Worm (Caenorhabditis elegans) whole organism, young adult: Measurements from ENCODE around the gene C56E6.7.

Experiments
- B0019.2 ChIP-seq: fragments of 200-800 bp; sonication (Bioruptor generic); conservative IDR thresholded peaks from 2 replicates; pipeline ENCODE4 v1.3.6; 2022; ENCODE audit warnings: missing genetic modification reagents, missing genetic modification characterization, missing compliant biosample characterization
- B0261.1 ChIP-seq: sonication (generic microtip); optimal IDR thresholded peaks from 2 replicates; lab custom pipeline; 2016; ENCODE audit warnings: mild to moderate bottlenecking, missing genetic modification characterization, moderate library complexity, missing compliant biosample characterization
- C06A6.2 ChIP-seq: fragments of 200-800 bp; sonication (Bioruptor generic); conservative IDR thresholded peaks from 2 replicates; pipeline ENCODE4 v1.3.6; 2022; ENCODE audit warnings: missing genetic modification characterization, missing compliant biosample characterization
- D2030.7 ChIP-seq: fragments of 200-800 bp; sonication (Bioruptor generic); IDR thresholded peaks from 2 replicates; pipeline ENCODE4 v1.3.6; 2022; ENCODE audit warnings: missing genetic modification reagents, missing genetic modification characterization, missing compliant biosample characterization
- F39B2.1 ChIP-seq: fragments of 200-800 bp; sonication (Bioruptor generic); IDR thresholded peaks from 2 replicates; pipeline ENCODE4 v1.3.6; 2022; ENCODE audit warnings: missing genetic modification reagents, missing genetic modification characterization, missing compliant biosample characterization
- F52B5.7 ChIP-seq: sonication (generic microtip); optimal IDR thresholded peaks from 2 replicates; lab custom pipeline; 2016; ENCODE audit warnings: mild to moderate bottlenecking, missing genetic modification characterization, missing compliant biosample characterization
- T26A5.8 ChIP-seq: sonication (generic microtip); optimal IDR thresholded peaks from 2 replicates; lab custom pipeline; 2016; ENCODE audit warnings: missing genetic modification characterization, missing compliant biosample characterization
- Y53F4B.3 ChIP-seq: fragments of 200-800 bp; sonication (Bioruptor generic); IDR thresholded peaks from 2 replicates; pipeline ENCODE4 v1.3.6; 2022; ENCODE audit warnings: missing genetic modification reagents, missing genetic modification characterization, missing compliant biosample characterization
- Y95B8A.8 ChIP-seq: fragments of 200-800 bp; sonication (Bioruptor generic); IDR thresholded peaks from 2 replicates; pipeline ENCODE4 v1.3.6; 2022; ENCODE audit warnings: missing genetic modification reagents, missing genetic modification characterization, missing compliant biosample characterization
- ama-1 ChIP-seq, 3 experiments: fragments of 150-350 bp in 1 of 3; sonication (generic microtip) in 2 of 3; optimal IDR thresholded peaks; 2 replicates each; lab custom pipeline; 2014 to 2018; ENCODE audit warnings: missing biosample characterization in 2 of 3, missing genetic modification characterization in 2 of 3, missing genetic modification reagents in 2 of 3
- atf-7 ChIP-seq: sonication (generic microtip); optimal IDR thresholded peaks from 2 replicates; lab custom pipeline; 2017; ENCODE audit warnings: mild to moderate bottlenecking, missing genetic modification characterization, missing compliant biosample characterization
- ccch-3 ChIP-seq: fragments of 200-800 bp; sonication (Bioruptor generic); optimal IDR thresholded peaks from 2 replicates; lab custom pipeline; 2018; ENCODE audit warnings: mild to moderate bottlenecking, missing genetic modification characterization, missing compliant biosample characterization
- ceh-58 ChIP-seq: fragments of 200-800 bp; sonication (Bioruptor generic); IDR thresholded peaks from 2 replicates; pipeline ENCODE4 v1.3.6; 2022; ENCODE audit warnings: missing genetic modification characterization, missing compliant biosample characterization
- ceh-91 ChIP-seq: fragments of 200-800 bp; sonication (Bioruptor generic); IDR thresholded peaks from 2 replicates; pipeline ENCODE4 v1.3.6; 2022; ENCODE audit warnings: missing genetic modification reagents, missing genetic modification characterization, missing compliant biosample characterization
- die-1 ChIP-seq: sonication (generic microtip); optimal IDR thresholded peaks from 2 replicates; lab custom pipeline; 2016; ENCODE audit warnings: missing genotype, mild to moderate bottlenecking, missing genetic modification characterization, missing compliant biosample characterization
- efl-1 ChIP-seq: fragments of 150-350 bp; optimal IDR thresholded peaks from 2 replicates; lab custom pipeline; 2014; ENCODE audit warnings: missing biosample characterization, missing genetic modification reagents, missing genetic modification characterization
- egl-44 ChIP-seq: fragments of 200-800 bp; sonication (Bioruptor generic); IDR thresholded peaks from 2 replicates; pipeline ENCODE4 v1.3.6; 2022; ENCODE audit warnings: missing genetic modification reagents, missing genetic modification characterization, missing compliant biosample characterization
- fkh-3 ChIP-seq: sonication (generic microtip); optimal IDR thresholded peaks from 2 replicates; lab custom pipeline; 2016; ENCODE audit warnings: mild to moderate bottlenecking, missing genetic modification characterization, missing compliant biosample characterization
- him-1 ChIP-seq: sonication (generic microtip); optimal IDR thresholded peaks from 2 replicates; lab custom pipeline; 2016; ENCODE audit warnings: missing genotype, missing genetic modification reagents, missing genetic modification characterization, missing compliant biosample characterization
- lin-26 ChIP-seq: fragments of 200-800 bp; sonication (Bioruptor generic); IDR thresholded peaks from 2 replicates; pipeline ENCODE4 v1.3.6; 2022; ENCODE audit warnings: missing genetic modification reagents, missing genetic modification characterization, missing compliant biosample characterization
- lsy-27 ChIP-seq: sonication (generic microtip); optimal IDR thresholded peaks from 2 replicates; lab custom pipeline; 2017; ENCODE audit warnings: missing genetic modification characterization, mild to moderate bottlenecking, missing compliant biosample characterization, antibody characterized with exemption, missing genotype, borderline replicate concordance; ENCODE audit not compliant: insufficient read depth
- madf-10 ChIP-seq: sonication (generic microtip); optimal IDR thresholded peaks from 2 replicates; lab custom pipeline; 2016; ENCODE audit warnings: mild to moderate bottlenecking, missing genetic modification characterization, missing compliant biosample characterization
- madf-3 ChIP-seq: fragments of 200-800 bp; sonication (Bioruptor generic); IDR thresholded peaks from 2 replicates; pipeline ENCODE4 v1.3.6; 2022; ENCODE audit warnings: missing genetic modification reagents, missing genetic modification characterization, missing compliant biosample characterization
- nfya-2 ChIP-seq: fragments of 200-800 bp; sonication (Bioruptor generic); IDR thresholded peaks from 2 replicates; pipeline ENCODE4 v1.3.6; 2022; ENCODE audit warnings: missing genetic modification reagents, missing genetic modification characterization, missing compliant biosample characterization
- nhr-80 ChIP-seq: sonication (generic microtip); optimal IDR thresholded peaks from 2 replicates; lab custom pipeline; 2016; ENCODE audit warnings: missing genetic modification characterization, missing compliant biosample characterization
- nhr-90 ChIP-seq: sonication (generic microtip); optimal IDR thresholded peaks from 2 replicates; lab custom pipeline; 2016; ENCODE audit warnings: missing genotype, mild to moderate bottlenecking, missing genetic modification characterization, missing compliant biosample characterization
- rcor-1 ChIP-seq: fragments of 200-800 bp; sonication (Bioruptor generic); IDR thresholded peaks from 2 replicates; pipeline ENCODE4 v1.3.6; 2022; ENCODE audit warnings: missing genetic modification reagents, missing genetic modification characterization, missing compliant biosample characterization
- rec-8 ChIP-seq, 2 experiments: sonication (generic microtip); optimal IDR thresholded peaks; 2 replicates each; lab custom pipeline; 2016; ENCODE audit warnings: mild to moderate bottlenecking in 2 of 2, missing genetic modification characterization in 2 of 2, missing genetic modification reagents in 2 of 2, missing genotype in 2 of 2, missing biosample characterization in 1 of 2, missing compliant biosample characterization in 1 of 2, moderate library complexity in 1 of 2
- repo-1 ChIP-seq: sonication (generic microtip); optimal IDR thresholded peaks from 2 replicates; lab custom pipeline; 2017; ENCODE audit warnings: mild to moderate bottlenecking, missing genetic modification characterization, missing compliant biosample characterization
- sea-2 ChIP-seq: fragments of 200-800 bp; sonication (Bioruptor generic); IDR thresholded peaks from 2 replicates; pipeline ENCODE4 v1.3.6; 2022; ENCODE audit warnings: missing genetic modification characterization, missing compliant biosample characterization
- snpc-1.1 ChIP-seq: sonication (generic microtip); optimal IDR thresholded peaks from 2 replicates; lab custom pipeline; 2017; ENCODE audit warnings: missing genetic modification characterization, mild to moderate bottlenecking, missing compliant biosample characterization, antibody characterized with exemption, moderate library complexity, missing genotype, missing genetic modification reagents; ENCODE audit not compliant: insufficient read depth
- snpc-1.3 ChIP-seq: sonication (generic microtip); optimal IDR thresholded peaks from 2 replicates; lab custom pipeline; 2017; ENCODE audit warnings: missing genetic modification characterization, mild to moderate bottlenecking, missing compliant biosample characterization, antibody characterized with exemption, moderate library complexity, missing genotype, missing genetic modification reagents; ENCODE audit not compliant: insufficient read depth
- snpc-3.4 ChIP-seq: sonication (generic microtip); optimal IDR thresholded peaks from 2 replicates; lab custom pipeline; 2017; ENCODE audit warnings: missing genetic modification characterization, mild to moderate bottlenecking, missing compliant biosample characterization, antibody characterized with exemption, moderate library complexity, missing genotype, missing genetic modification reagents
- somi-1 ChIP-seq: fragments of 200-800 bp; sonication (Bioruptor generic); optimal IDR thresholded peaks from 2 replicates; lab custom pipeline; 2018; ENCODE audit warnings: mild to moderate bottlenecking, missing genetic modification characterization, missing compliant biosample characterization
- sptf-2 ChIP-seq: fragments of 200-800 bp; sonication (Bioruptor generic); optimal IDR thresholded peaks from 2 replicates; lab custom pipeline; 2018; ENCODE audit warnings: mild to moderate bottlenecking, missing genetic modification characterization, missing compliant biosample characterization
- tlf-1 ChIP-seq: fragments of 200-800 bp; sonication (Bioruptor generic); optimal IDR thresholded peaks from 2 replicates; lab custom pipeline; 2018; ENCODE audit warnings: mild to moderate bottlenecking, missing genetic modification characterization, missing compliant biosample characterization
- xnd-1 ChIP-seq: sonication (generic microtip); optimal IDR thresholded peaks from 2 replicates; lab custom pipeline; 2016; ENCODE audit warnings: missing genotype, missing genetic modification reagents, missing genetic modification characterization, missing compliant biosample characterization
- ztf-18 ChIP-seq: sonication (generic microtip); optimal IDR thresholded peaks from 2 replicates; lab custom pipeline; 2016; ENCODE audit warnings: missing genotype, mild to moderate bottlenecking, missing genetic modification characterization, missing compliant biosample characterization
- ztf-6 ChIP-seq: fragments of 200-800 bp; sonication (Bioruptor generic); IDR thresholded peaks from 2 replicates; pipeline ENCODE4 v1.3.6; 2022; ENCODE audit warnings: missing genetic modification reagents, missing genetic modification characterization, missing compliant biosample characterization

C56E6.7 gene

DNA sequence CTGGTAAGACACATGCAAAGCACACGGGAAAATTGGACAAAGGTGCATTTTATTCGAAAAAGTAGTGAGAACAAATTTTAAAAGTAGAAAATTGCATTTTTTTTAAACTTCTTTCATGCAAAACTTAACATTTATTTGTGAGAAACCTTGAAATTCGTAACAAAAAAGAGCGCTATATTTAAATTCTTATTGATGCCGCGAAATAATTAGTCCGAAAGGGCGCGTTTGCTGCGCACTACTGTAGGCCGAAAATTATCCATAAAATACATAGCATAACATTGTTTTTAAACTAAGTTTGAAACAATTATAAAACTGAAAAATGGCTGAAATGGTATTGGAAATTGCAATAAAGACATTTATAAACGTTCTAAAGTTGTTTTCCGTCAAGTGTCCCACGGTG lies 3.3 kb downstream of the C56E6.7 start (continued):
- TF ChIP-seq D2030.7 (GFP tag; lab: Robert Waterston, UW) (peak; percentile 61; the same call in 1 of the 2 replicates), efl-1 (GFP tag; lab: Kevin White, UChicago) (peak; percentile 94), snpc-1.1 (tag; lab: Kevin White, UChicago) (no peak), rec-8 (tag; optimal IDR thresholded peaks at IDR 0.05; lab: Kevin White, UChicago) (no peak), somi-1 (GFP tag; lab: Kevin White, UChicago) (no peak), ccch-3 (GFP tag; lab: Kevin White, UChicago) (no peak)

- TF ChIP-seq snpc-3.4 (tag; lab: Kevin White, UChicago) (no peak), nhr-90 (tag; lab: Kevin White, UChicago) (no peak), rec-8 (tag; optimal IDR thresholded peaks at IDR 0.05; lab: Kevin White, UChicago) (no peak), nfya-2 (GFP tag; lab: Robert Waterston, UW) (no peak), repo-1 (tag; lab: Kevin White, UChicago) (no peak), nhr-80 (tag; lab: Kevin White, UChicago) (peak; percentile 68), sea-2 (GFP tag; lab: Robert Waterston, UW) (no peak), B0261.1 (tag; lab: Kevin White, UChicago) (no peak), him-1 (tag; lab: Kevin White, UChicago) (no peak)
Observed at ce11 chrII:6520103-6520502, 3.7 kb downstream of the C56E6.7 start.

DNA sequence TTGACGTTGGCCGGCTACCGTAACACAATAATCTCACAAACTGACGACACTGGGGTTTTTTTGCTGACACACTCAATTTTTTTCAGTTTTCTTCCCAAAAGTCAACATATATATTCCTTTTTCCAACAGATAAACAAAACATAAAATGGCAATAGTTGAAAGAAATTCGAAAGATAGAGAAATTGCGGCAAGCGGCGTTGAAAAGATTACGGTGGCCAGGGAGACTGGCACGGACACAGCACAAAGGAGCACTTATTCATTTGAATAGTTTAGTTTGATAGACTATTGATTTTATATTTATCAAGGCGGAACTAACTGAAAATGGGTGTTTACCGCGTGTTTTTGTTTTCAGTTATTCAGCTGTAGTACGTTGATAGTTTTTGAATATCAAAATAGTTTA lies 4.9 kb downstream of the C56E6.7 start, which contains the start of gene toe-2:
TSS of gene toe-2 (minus strand) at position 70 of the 400 bp plus-strand sequence.
- TF ChIP-seq B0261.1 (tag; lab: Kevin White, UChicago) (no peak), ceh-58 (GFP tag; lab: Robert Waterston, UW) (no peak), madf-3 (GFP tag; lab: Robert Waterston, UW) (no peak), snpc-1.3 (tag; lab: Kevin White, UChicago) (no peak), atf-7 (tag; lab: Kevin White, UChicago) (no peak), rcor-1 (no peak), sptf-2 (GFP tag; lab: Kevin White, UChicago) (no peak), Y53F4B.3 (no peak)

ce11 chrII:6522622-6523254 lies 6.4 kb downstream of the C56E6.7 start:
- peak; percentile 10 for TF ChIP-seq die-1 (tag; lab: Kevin White, UChicago)
- no peak for TF ChIP-seq F52B5.7 (tag; lab: Kevin White, UChicago)
- TF ChIP-seq egl-44, result 0 out of 2 replicates have a peak, but pooled peaks have one; percentile 30
- no peak for TF ChIP-seq ceh-91 (GFP tag; lab: Robert Waterston, UW)
- TF ChIP-seq nhr-90 (tag; lab: Kevin White, UChicago), result peak; percentile 0
- TF ChIP-seq lin-26 (GFP tag; lab: Robert Waterston, UW), result 0 out of 2 replicates have a peak, but pooled peaks have one; percentile 29
- TF ChIP-seq nhr-80 (tag; lab: Kevin White, UChicago), result peak; percentile 10

- TF ChIP-seq tlf-1 (GFP tag; lab: Kevin White, UChicago) (no peak), xnd-1 (no peak), T26A5.8 (tag; lab: Kevin White, UChicago) (no peak), lsy-27 (no peak), snpc-1.3 (tag; lab: Kevin White, UChicago) (no peak), B0019.2 (GFP tag; lab: Robert Waterston, UW) (no peak), F39B2.1 (GFP tag; lab: Robert Waterston, UW) (no peak), ztf-6 (GFP tag; lab: Robert Waterston, UW) (no peak), C06A6.2 (GFP tag; lab: Robert Waterston, UW) (no peak), madf-10 (no peak), ztf-18 (tag; lab: Kevin White, UChicago) (no peak), Y95B8A.8 (GFP tag; lab: Robert Waterston, UW) (no peak), ama-1 (optimal IDR thresholded peaks at IDR 0.05; lab: Kevin White, UChicago) (no peak), ama-1 (GFP tag; optimal IDR thresholded peaks at IDR 0.05; lab: Kevin White, UChicago) (no peak), fkh-3 (tag; lab: Kevin White, UChicago) (no peak)
Observed at ce11 chrII:6523940-6524339, 7.6 kb downstream of the C56E6.7 start.
